Fruit fly (Drosophila melanogaster): ENCODE results near the gene Alp12.
A peak's percentile ranks its signal among the peaks of the same experiment; 100 is the strongest.

Gene Alp12

DNA sequence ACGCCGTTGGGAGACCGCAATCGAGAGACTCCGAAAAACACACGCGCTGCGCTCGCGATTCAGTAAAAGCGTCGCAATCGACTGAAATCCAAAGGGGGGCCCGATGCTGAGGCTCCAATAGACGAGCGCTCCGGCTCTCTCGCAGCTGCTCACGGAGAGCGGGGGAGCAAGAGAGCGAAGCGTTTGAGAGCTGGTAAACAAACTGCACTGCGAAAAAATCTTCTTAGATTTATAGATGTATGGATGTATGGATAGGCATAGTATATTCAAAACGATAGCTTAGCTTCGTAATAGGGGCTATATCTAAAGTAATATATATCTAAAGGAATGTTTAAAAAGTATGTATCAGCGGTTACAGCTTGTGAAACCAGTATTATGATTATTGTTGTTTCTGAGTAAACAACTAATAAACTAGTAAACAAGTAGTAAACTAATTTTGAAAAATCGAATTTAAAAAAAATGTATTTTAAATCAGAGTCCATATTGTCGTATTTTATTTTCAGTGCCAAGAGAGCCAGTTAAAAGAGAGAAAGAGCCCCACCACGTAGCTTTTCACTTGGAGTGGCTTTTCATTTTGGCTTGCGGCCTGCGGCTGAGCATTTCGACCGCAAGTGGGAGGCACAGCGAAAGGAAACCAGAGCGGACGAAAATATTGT lies at the start of gene Alp12, which contains the start of gene CG13085 (continued):
- peak; percentile 98 for TF ChIP-seq Hsf (GFP tag; optimal IDR thresholded peaks at IDR 0.05)
- no peak for TF ChIP-seq Lpt (GFP tag; optimal IDR thresholded peaks at IDR 0.05)
- peak; percentile 56 for TF ChIP-seq pfk (GFP tag; optimal IDR thresholded peaks at IDR 0.05)
- peak; percentile 82 for TF ChIP-seq CG17802 (tag; optimal IDR thresholded peaks at IDR 0.05)
- TF ChIP-seq CG43689 (GFP tag; IDR thresholded peaks at IDR 0.05), result peak; percentile 89
- TF ChIP-seq amos (GFP tag; IDR thresholded peaks at IDR 0.05; ENCODE audit: partially characterized antibody), result no peak; the same call in 1 of the 2 replicates
- peak; percentile 94 for TF ChIP-seq cato (GFP tag; optimal IDR thresholded peaks at IDR 0.05; ENCODE audit: borderline replicate concordance)
- no peak; the same call in none of the 2 replicates for TF ChIP-seq CG13287 (GFP tag; IDR thresholded peaks at IDR 0.05; ENCODE audit: partially characterized antibody)
- peak; percentile 96 for TF ChIP-seq CG32532 (GFP tag; IDR thresholded peaks at IDR 0.05)
- peak; percentile 92 for TF ChIP-seq shn (GFP tag; optimal IDR thresholded peaks at IDR 0.05)
- peak; percentile 80 for TF ChIP-seq yki (optimal IDR thresholded peaks at IDR 0.05)
- peak; percentile 94 for TF ChIP-seq ttk (GFP tag; IDR thresholded peaks at IDR 0.05)
- peak; percentile 30 for TF ChIP-seq BEAF-32 (GFP tag; optimal IDR thresholded peaks at IDR 0.05)
- peak; percentile 98 for TF ChIP-seq CG6689 (GFP tag; IDR thresholded peaks at IDR 0.05)
- peak; percentile 95 for TF ChIP-seq Lhr (GFP tag; optimal IDR thresholded peaks at IDR 0.05)
- TF ChIP-seq CG14965 (GFP tag; optimal IDR thresholded peaks at IDR 0.05; ENCODE audit: borderline replicate concordance), result peak; percentile 57
- TF ChIP-seq Jarid2 (GFP tag; optimal IDR thresholded peaks at IDR 0.05), result peak; percentile 86
- peak; percentile 71 for TF ChIP-seq pb (GFP tag; optimal IDR thresholded peaks at IDR 0.05)
- peak; percentile 99 for TF ChIP-seq CoRest (tag; optimal IDR thresholded peaks at IDR 0.05)
- peak; percentile 97 for TF ChIP-seq CG7372 (GFP tag; IDR thresholded peaks at IDR 0.05)
- TF ChIP-seq slp2 (GFP tag; optimal IDR thresholded peaks at IDR 0.05), result peak; percentile 92
- peak; percentile 98 for TF ChIP-seq bcd (GFP tag; optimal IDR thresholded peaks at IDR 0.05)
- peak; percentile 72 for TF ChIP-seq MBD-R2 (GFP tag; IDR thresholded peaks at IDR 0.05)
- TF ChIP-seq Dref (GFP tag; IDR thresholded peaks at IDR 0.05), result no peak
- peak; percentile 80 for TF ChIP-seq da (GFP tag; optimal IDR thresholded peaks at IDR 0.05)
- peak; percentile 39 for TF ChIP-seq MESR4 (GFP tag; optimal IDR thresholded peaks at IDR 0.05)
- peak; percentile 85 for TF ChIP-seq E2f2 (GFP tag; IDR thresholded peaks at IDR 0.05)
- TF ChIP-seq slou (GFP tag; optimal IDR thresholded peaks at IDR 0.05), result peak; percentile 94
- peak; percentile 97 for TF ChIP-seq tgo (GFP tag; IDR thresholded peaks at IDR 0.05)
- peak; percentile 98 for TF ChIP-seq nerfin-1 (tag; optimal IDR thresholded peaks at IDR 0.05)
- peak; percentile 75; the same call in 1 of the 2 replicates for TF ChIP-seq Dip2 (GFP tag; IDR thresholded peaks at IDR 0.05)
- TF ChIP-seq Gsc (GFP tag; IDR thresholded peaks at IDR 0.05), result no peak
- TF ChIP-seq D19B (GFP tag; optimal IDR thresholded peaks at IDR 0.05), result peak; percentile 93
- TF ChIP-seq CG2199 (GFP tag; IDR thresholded peaks at IDR 0.05), result 0 out of 3 replicates have a peak, but pooled peaks have one; percentile 86
- peak; percentile 86 for TF ChIP-seq wek (GFP tag; optimal IDR thresholded peaks at IDR 0.05)
- TF ChIP-seq fru (optimal IDR thresholded peaks at IDR 0.05), result no peak
- TF ChIP-seq CG6765 (GFP tag; optimal IDR thresholded peaks at IDR 0.05), result peak; percentile 99
- TF ChIP-seq CG11560 (tag; IDR thresholded peaks at IDR 0.05), result peak; percentile 90
- TF ChIP-seq pros (GFP tag; optimal IDR thresholded peaks at IDR 0.05), result peak; percentile 82
- peak; percentile 96 for TF ChIP-seq CG31441 (GFP tag; IDR thresholded peaks at IDR 0.05)
- peak; percentile 71; the same call in 2 of the 3 replicates for TF ChIP-seq C15 (GFP tag; IDR thresholded peaks at IDR 0.05)
- TF ChIP-seq CG8478 (optimal IDR thresholded peaks at IDR 0.05), result no peak
- TF ChIP-seq CG1603 (tag; optimal IDR thresholded peaks at IDR 0.05), result peak; percentile 83
- peak; percentile 100 for TF ChIP-seq CG7556 (GFP tag; optimal IDR thresholded peaks at IDR 0.05)
- peak; percentile 98 for TF ChIP-seq CG11695 (GFP tag; IDR thresholded peaks at IDR 0.05)
- TF ChIP-seq repo (GFP tag; optimal IDR thresholded peaks at IDR 0.05), result peak; percentile 85
- TF ChIP-seq CG34376 (GFP tag; optimal IDR thresholded peaks at IDR 0.05), result peak; percentile 99
- peak; percentile 87 for TF ChIP-seq peb (GFP tag; IDR thresholded peaks at IDR 0.05)
- peak; percentile 93 for TF ChIP-seq pnt (GFP tag; optimal IDR thresholded peaks at IDR 0.05)
- TF ChIP-seq Nf-YB (GFP tag; optimal IDR thresholded peaks at IDR 0.05), result peak; percentile 90

Data from whole organism, embryonic.